Fruit fly (Drosophila melanogaster): ENCODE data around the gene CG9130.

Gene CG9130

DNA sequence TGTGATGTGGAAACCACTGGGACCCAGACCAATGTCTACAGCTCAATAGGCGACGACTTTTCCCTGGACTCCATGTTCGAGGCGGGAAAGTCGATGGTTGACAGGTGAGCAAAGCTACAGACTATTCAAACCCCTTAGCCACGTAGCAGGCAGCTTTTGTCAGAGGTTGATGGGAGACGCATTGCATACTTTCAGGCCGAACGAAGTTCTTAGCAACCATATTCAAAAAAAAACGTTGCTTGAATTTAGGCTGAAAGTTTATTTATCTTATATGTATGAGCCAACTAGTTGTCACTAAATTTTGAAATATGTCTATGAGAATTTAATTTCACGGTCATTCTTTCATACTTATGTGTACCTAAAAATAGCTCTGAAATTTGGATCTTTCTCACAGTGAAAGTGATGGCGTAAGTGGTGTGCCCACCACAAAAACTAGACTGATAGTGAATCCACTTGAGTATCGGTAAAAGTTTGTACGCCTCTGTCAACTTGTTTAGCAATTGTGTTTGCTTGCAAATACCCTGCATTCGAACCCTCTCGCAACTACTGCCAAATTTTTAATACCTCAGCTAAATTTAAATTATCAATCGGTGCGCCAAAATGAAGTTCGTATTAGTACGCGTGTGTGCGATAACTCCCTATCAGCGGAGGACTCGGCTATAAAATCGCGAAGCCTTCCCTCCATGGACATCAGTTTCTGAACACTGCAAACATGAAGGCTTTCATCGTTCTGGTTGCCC lies 45.0 kb upstream of the CG9130 start, which contains the start of gene LysB:
LysB (plus strand) TSS at position 690 of the 740 bp plus-strand sequence.
- TF ChIP-seq N (GFP tag; optimal IDR thresholded peaks at IDR 0.05) = peak; percentile 11
- TF ChIP-seq CG32264 (GFP tag; optimal IDR thresholded peaks at IDR 0.05) = no peak
- TF ChIP-seq Vsx2 (GFP tag; optimal IDR thresholded peaks at IDR 0.05; ENCODE audit: partially characterized antibody) = peak; percentile 86
- peak; percentile 64 to 80 for TF ChIP-seq dl (GFP tag; optimal IDR thresholded peaks at IDR 0.05; ENCODE audit: insufficient read depth in 1 of 2, partially characterized antibody in 2 of 2)
- no peak for TF ChIP-seq Rel (GFP tag; optimal IDR thresholded peaks at IDR 0.05)
- TF ChIP-seq Rel (tag; optimal IDR thresholded peaks at IDR 0.05) = peak; percentile 18
- no peak for TF ChIP-seq h (GFP tag; optimal IDR thresholded peaks at IDR 0.05)
- TF ChIP-seq woc (GFP tag; optimal IDR thresholded peaks at IDR 0.05) = no peak
- TF ChIP-seq Jra (GFP tag; optimal IDR thresholded peaks at IDR 0.05) = no peak
- TF ChIP-seq foxo (GFP tag; optimal IDR thresholded peaks at IDR 0.05) = no peak
- peak; percentile 85 for TF ChIP-seq Myc (optimal IDR thresholded peaks at IDR 0.05)
- TF ChIP-seq CG9705 (GFP tag; optimal IDR thresholded peaks at IDR 0.05) = no peak
- TF ChIP-seq Dif (GFP tag; optimal IDR thresholded peaks at IDR 0.05; ENCODE audit: partially characterized antibody) = peak; percentile 96
- no peak for TF ChIP-seq Hr83 (GFP tag; optimal IDR thresholded peaks at IDR 0.05; ENCODE audit: poor library complexity, severe bottlenecking)

DNA sequence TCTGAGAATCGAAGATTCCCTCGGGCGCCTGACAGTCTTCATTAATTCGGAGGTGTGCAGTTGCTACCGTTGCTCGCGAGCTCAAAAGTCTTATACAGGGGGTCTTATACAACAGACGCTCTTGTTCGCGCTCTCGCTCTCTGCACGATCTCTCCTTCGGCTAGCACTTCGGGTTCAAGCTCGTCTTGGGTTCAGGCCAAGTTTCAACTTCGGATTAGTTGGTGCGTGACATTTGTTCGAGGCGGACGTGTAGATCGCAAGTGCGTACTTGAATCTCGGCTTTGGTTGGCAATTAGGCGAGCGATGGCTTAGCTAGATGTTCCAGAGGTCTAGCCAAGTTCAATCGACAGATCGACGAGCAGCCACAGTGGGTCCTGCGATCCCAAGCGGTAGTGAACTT lies 43.6 kb upstream of the CG9130 start:
- TF ChIP-seq Sp1 (GFP tag; optimal IDR thresholded peaks at IDR 0.05) = no peak
- peak in 1 of 2 experiments; percentile 1 for TF ChIP-seq dl (GFP tag; optimal IDR thresholded peaks at IDR 0.05; ENCODE audit: insufficient read depth in 1 of 2, partially characterized antibody in 2 of 2)
- TF ChIP-seq Dif (GFP tag; optimal IDR thresholded peaks at IDR 0.05; ENCODE audit: partially characterized antibody) = peak; percentile 36

DNA sequence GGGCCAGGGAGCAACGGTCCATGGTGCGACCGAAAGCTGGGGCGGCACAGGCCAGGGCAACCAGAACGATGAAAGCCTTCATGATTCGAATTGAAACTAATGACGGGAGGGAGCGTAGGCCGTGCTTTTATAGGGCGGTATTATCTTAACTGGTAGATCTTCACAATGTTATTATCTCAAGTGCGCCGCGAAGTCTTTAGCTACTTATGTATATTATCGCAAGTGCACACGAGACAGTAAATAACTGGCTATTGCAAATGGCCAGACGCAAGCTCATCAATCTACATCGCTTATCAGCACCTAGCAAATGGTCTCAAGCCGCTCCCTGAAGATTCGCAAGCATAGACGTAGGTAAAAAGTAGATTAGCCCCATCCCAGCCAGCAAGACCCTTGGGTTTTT lies 40.7 kb upstream of the CG9130 start, which contains the start of gene LysD:
LysD (minus strand) TSS at position 101 of the 400 bp plus-strand sequence.
- TF ChIP-seq woc (GFP tag; optimal IDR thresholded peaks at IDR 0.05) = no peak
- no peak for TF ChIP-seq tai (GFP tag; optimal IDR thresholded peaks at IDR 0.05)
- TF ChIP-seq N (GFP tag; optimal IDR thresholded peaks at IDR 0.05) = no peak
- no peak for TF ChIP-seq h (GFP tag; optimal IDR thresholded peaks at IDR 0.05)
- TF ChIP-seq pan (optimal IDR thresholded peaks at IDR 0.05) = no peak
- TF ChIP-seq Abd-B (GFP tag; optimal IDR thresholded peaks at IDR 0.05) = no peak
- TF ChIP-seq usp (GFP tag; optimal IDR thresholded peaks at IDR 0.05) = no peak
- no peak for TF ChIP-seq br (GFP tag; optimal IDR thresholded peaks at IDR 0.05)
- TF ChIP-seq foxo (GFP tag; optimal IDR thresholded peaks at IDR 0.05) = no peak
- no peak for TF ChIP-seq OdsH (GFP tag; optimal IDR thresholded peaks at IDR 0.05)
- no peak for TF ChIP-seq HLH106 (tag; optimal IDR thresholded peaks at IDR 0.05)
- no peak for TF ChIP-seq sv (GFP tag; optimal IDR thresholded peaks at IDR 0.05)

DNA sequence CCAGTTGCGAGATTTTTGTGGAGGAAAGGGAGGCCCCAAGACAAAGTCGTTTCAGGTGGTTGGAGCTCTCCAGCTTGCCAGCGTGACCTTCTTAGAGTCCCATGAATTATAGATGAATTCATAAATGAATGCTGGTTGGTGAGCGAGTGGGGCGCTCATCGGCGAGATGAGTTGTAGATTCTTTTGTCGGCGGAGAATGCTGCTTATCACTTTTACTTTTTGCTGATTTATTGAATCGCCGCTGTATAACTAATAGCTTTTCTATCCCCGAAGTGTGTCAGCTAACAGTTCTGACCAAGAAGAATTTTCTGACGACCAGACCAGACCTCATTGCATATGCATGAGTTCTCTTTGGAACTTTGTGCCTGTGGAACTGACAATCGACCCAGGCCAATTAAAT lies 39.7 kb upstream of the CG9130 start:
- no peak for TF ChIP-seq sage (GFP tag; optimal IDR thresholded peaks at IDR 0.05)
- no peak for TF ChIP-seq Jra (GFP tag; optimal IDR thresholded peaks at IDR 0.05)
- TF ChIP-seq br (GFP tag; optimal IDR thresholded peaks at IDR 0.05) = no peak
- TF ChIP-seq sv (GFP tag; optimal IDR thresholded peaks at IDR 0.05) = no peak
- TF ChIP-seq tai (GFP tag; optimal IDR thresholded peaks at IDR 0.05) = no peak
- no peak for TF ChIP-seq usp (GFP tag; optimal IDR thresholded peaks at IDR 0.05)
- TF ChIP-seq lola (GFP tag; optimal IDR thresholded peaks at IDR 0.05) = no peak
- TF ChIP-seq N (GFP tag; optimal IDR thresholded peaks at IDR 0.05) = no peak
- no peak for TF ChIP-seq dsf (GFP tag; optimal IDR thresholded peaks at IDR 0.05; ENCODE audit: borderline replicate concordance)
- TF ChIP-seq Hr78 (GFP tag; optimal IDR thresholded peaks at IDR 0.05) = no peak
- no peak for TF ChIP-seq dmrt93B (GFP tag; optimal IDR thresholded peaks at IDR 0.05)
- TF ChIP-seq Vsx2 (GFP tag; optimal IDR thresholded peaks at IDR 0.05; ENCODE audit: partially characterized antibody) = no peak
- TF ChIP-seq dl (GFP tag; optimal IDR thresholded peaks at IDR 0.05; ENCODE audit: insufficient read depth in 1 of 2, partially characterized antibody in 2 of 2) = no peak
- no peak for TF ChIP-seq Mio (GFP tag; optimal IDR thresholded peaks at IDR 0.05)

DNA sequence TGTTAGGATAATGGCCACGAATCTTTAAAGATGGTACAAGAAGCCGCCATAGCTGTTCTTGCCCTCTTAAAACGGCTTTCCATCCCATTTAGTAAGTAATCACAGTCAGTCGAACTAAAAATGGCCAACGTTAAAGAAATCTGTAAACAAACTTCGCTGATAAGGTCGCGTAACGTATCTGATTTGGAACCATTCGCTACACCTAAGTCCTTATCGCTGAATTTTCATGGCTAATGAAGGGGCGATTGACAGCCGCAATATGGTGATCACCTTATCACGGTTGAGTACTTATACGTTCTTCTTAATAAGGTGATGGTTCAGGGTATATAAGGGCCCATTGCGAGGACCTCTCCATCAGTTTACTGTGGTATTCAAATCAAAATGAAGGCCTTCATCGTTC lies 39.2 kb upstream of the CG9130 start, which contains the start of gene LysE:
LysE (plus strand) TSS at position 257 of the 400 bp plus-strand sequence.
- TF ChIP-seq sage (GFP tag; optimal IDR thresholded peaks at IDR 0.05) (no peak), CG9705 (GFP tag; optimal IDR thresholded peaks at IDR 0.05) (no peak), Myc (optimal IDR thresholded peaks at IDR 0.05) (no peak), jim (GFP tag; optimal IDR thresholded peaks at IDR 0.05) (no peak), Sp1 (GFP tag; optimal IDR thresholded peaks at IDR 0.05) (no peak), usp (GFP tag; optimal IDR thresholded peaks at IDR 0.05) (no peak), pan (optimal IDR thresholded peaks at IDR 0.05) (no peak), foxo (GFP tag; optimal IDR thresholded peaks at IDR 0.05) (no peak), Mio (GFP tag; optimal IDR thresholded peaks at IDR 0.05) (no peak), fru (GFP tag; optimal IDR thresholded peaks at IDR 0.05) (no peak), tai (GFP tag; optimal IDR thresholded peaks at IDR 0.05) (no peak), br (GFP tag; optimal IDR thresholded peaks at IDR 0.05) (no peak), rgr (GFP tag; optimal IDR thresholded peaks at IDR 0.05) (no peak), Hr78 (GFP tag; optimal IDR thresholded peaks at IDR 0.05) (no peak), lola (GFP tag; optimal IDR thresholded peaks at IDR 0.05) (no peak), Rel (GFP tag; optimal IDR thresholded peaks at IDR 0.05) (no peak), Rel (tag; optimal IDR thresholded peaks at IDR 0.05) (no peak), Hr83 (GFP tag; optimal IDR thresholded peaks at IDR 0.05; ENCODE audit: poor library complexity, severe bottlenecking) (no peak), dsf (GFP tag; optimal IDR thresholded peaks at IDR 0.05; ENCODE audit: borderline replicate concordance) (no peak), Hnf4 (GFP tag; optimal IDR thresholded peaks at IDR 0.05) (no peak)

Data from whole organism, wandering third instar larva.